Worm (Caenorhabditis elegans) whole organism, early embryonic: ENCODE data around the gene trxr-1.

Source experiments
- B0310.2 ChIP-seq: sonication (generic microtip); optimal IDR thresholded peaks from 2 replicates; lab custom pipeline; 2016; ENCODE audit warnings: mild to moderate bottlenecking, missing genetic modification characterization, missing compliant biosample characterization
- F13C5.2 ChIP-seq: sonication (generic microtip); optimal IDR thresholded peaks from 2 replicates; lab custom pipeline; 2017; ENCODE audit warnings: mild to moderate bottlenecking, missing genetic modification characterization, inconsistent platforms, missing compliant biosample characterization
- aly-1 ChIP-seq: sonication (generic microtip); optimal IDR thresholded peaks from 2 replicates; lab custom pipeline; 2016; ENCODE audit warnings: missing genetic modification characterization, missing compliant biosample characterization
- ama-1 ChIP-seq: fragments of 150-350 bp; optimal IDR thresholded peaks from 2 replicates; lab custom pipeline; 2014
- ceh-13 ChIP-seq: fragments of 200-800 bp; sonication (Bioruptor generic); optimal IDR thresholded peaks from 2 replicates; lab custom pipeline; 2018; ENCODE audit warnings: mild to moderate bottlenecking, missing genetic modification characterization, missing compliant biosample characterization
- ceh-36 ChIP-seq: sonication (generic microtip); optimal IDR thresholded peaks from 2 replicates; lab custom pipeline; 2016; ENCODE audit warnings: missing genetic modification characterization, inconsistent platforms, missing compliant biosample characterization
- ets-7 ChIP-seq: sonication (generic microtip); optimal IDR thresholded peaks from 2 replicates; lab custom pipeline; 2016; ENCODE audit warnings: missing genotype, missing genetic modification characterization, missing compliant biosample characterization
- flt-1 ChIP-seq: fragments of 200-800 bp; sonication (Bioruptor generic); IDR thresholded peaks from 2 replicates; pipeline ENCODE4 v1.3.6; 2022; ENCODE audit warnings: missing genetic modification characterization, missing compliant biosample characterization
- hmbx-1 ChIP-seq: sonication (generic microtip); optimal IDR thresholded peaks from 2 replicates; lab custom pipeline; 2016; ENCODE audit warnings: mild to moderate bottlenecking, missing genetic modification characterization, missing compliant biosample characterization
- hmg-4 ChIP-seq: fragments of 200-800 bp; sonication (Bioruptor generic); optimal IDR thresholded peaks from 2 replicates; lab custom pipeline; 2018; ENCODE audit warnings: mild to moderate bottlenecking, missing genetic modification characterization, missing compliant biosample characterization
- hnd-1 ChIP-seq: sonication (generic microtip); optimal IDR thresholded peaks from 2 replicates; lab custom pipeline; 2016; ENCODE audit warnings: missing genetic modification characterization, missing compliant biosample characterization
- pes-1 ChIP-seq: fragments of 200-800 bp; sonication (Bioruptor generic); IDR thresholded peaks from 2 replicates; pipeline ENCODE4 v1.3.6; 2022; ENCODE audit warnings: missing genetic modification reagents, missing genetic modification characterization, missing compliant biosample characterization
- scrt-1 ChIP-seq: fragments of 200-800 bp; sonication (Bioruptor generic); IDR thresholded peaks from 2 replicates; pipeline ENCODE4 v1.3.6; 2022; ENCODE audit warnings: missing genetic modification characterization, missing compliant biosample characterization
- sea-1 ChIP-seq: fragments of 200-800 bp; sonication (Bioruptor generic); conservative IDR thresholded peaks from 2 replicates; pipeline ENCODE4 v1.3.6; 2022; ENCODE audit warnings: missing genetic modification characterization, missing compliant biosample characterization
- tbx-11 ChIP-seq: fragments of 200-800 bp; sonication (Bioruptor generic); IDR thresholded peaks from 2 replicates; pipeline ENCODE4 v1.3.6; 2022; ENCODE audit warnings: missing genetic modification characterization, missing compliant biosample characterization
- tbx-37 ChIP-seq: fragments of 200-800 bp; sonication (Bioruptor generic); conservative IDR thresholded peaks from 2 replicates; pipeline ENCODE4 v1.3.6; 2022; ENCODE audit warnings: missing genetic modification reagents, missing genetic modification characterization, missing compliant biosample characterization
- tra-4 ChIP-seq: sonication (generic microtip); optimal IDR thresholded peaks from 2 replicates; lab custom pipeline; 2017; ENCODE audit warnings: missing genetic modification characterization, missing compliant biosample characterization

The trxr-1 gene

ce11 chrIV:7048637-7049245 is 37.0 kb downstream of the trxr-1 start:
- TF ChIP-seq F13C5.2 = no peak
- TF ChIP-seq tbx-37 (GFP tag; lab: Robert Waterston, UW) = no peak
- TF ChIP-seq ceh-36 = no peak
- no peak for TF ChIP-seq scrt-1
- no peak for TF ChIP-seq tbx-11
- TF ChIP-seq ceh-13 (GFP tag; lab: Kevin White, UChicago) = no peak
- TF ChIP-seq hnd-1 (tag; lab: Kevin White, UChicago) = no peak
- no peak for TF ChIP-seq hmbx-1
- TF ChIP-seq ets-7 (tag; lab: Kevin White, UChicago) = no peak
- no peak for TF ChIP-seq hmg-4 (GFP tag; lab: Kevin White, UChicago)
- TF ChIP-seq aly-1 = no peak
- no peak for TF ChIP-seq B0310.2
- no peak for TF ChIP-seq pes-1 (GFP tag; lab: Robert Waterston, UW)
- no peak for TF ChIP-seq sea-1 (GFP tag; lab: Robert Waterston, UW)
- TF ChIP-seq ama-1 (lab: Kevin White, UChicago) = no peak

ce11 chrIV:7049672-7050206 is 38.0 kb downstream of the trxr-1 start, which contains the start of gene nhr-105:
TSS of gene nhr-105 (plus strand) at chrIV:7050156.
- TF ChIP-seq aly-1 (no peak), scrt-1 (no peak), ceh-36 (no peak), tbx-11 (no peak)

ce11 chrIV:7051515-7051914 is 39.8 kb downstream of the trxr-1 start:
- TF ChIP-seq scrt-1 (no peak), sea-1 (GFP tag; lab: Robert Waterston, UW) (no peak), tbx-11 (no peak), ets-7 (tag; lab: Kevin White, UChicago) (no peak), pes-1 (GFP tag; lab: Robert Waterston, UW) (no peak), aly-1 (no peak), ceh-13 (GFP tag; lab: Kevin White, UChicago) (no peak), hmg-4 (GFP tag; lab: Kevin White, UChicago) (no peak)

- TF ChIP-seq flt-1 (GFP tag; lab: Robert Waterston, UW) (no peak), hmg-4 (GFP tag; lab: Kevin White, UChicago) (no peak), B0310.2 (no peak), ets-7 (tag; lab: Kevin White, UChicago) (no peak), aly-1 (no peak), hnd-1 (tag; lab: Kevin White, UChicago) (no peak)
These were observed 40.4 kb downstream of the trxr-1 start for ce11 chrIV:7052135-7052534.

ce11 chrIV:7057677-7058076 is 45.9 kb downstream of the trxr-1 start, which contains the start of gene srx-50:
TSS of gene srx-50 (plus strand) at chrIV:7057977.
- no peak for TF ChIP-seq tbx-37 (GFP tag; lab: Robert Waterston, UW)
- no peak for TF ChIP-seq aly-1
- TF ChIP-seq B0310.2 = no peak
- no peak for TF ChIP-seq flt-1 (GFP tag; lab: Robert Waterston, UW)
- no peak for TF ChIP-seq ceh-13 (GFP tag; lab: Kevin White, UChicago)
- no peak for TF ChIP-seq scrt-1
- no peak for TF ChIP-seq sea-1 (GFP tag; lab: Robert Waterston, UW)
- TF ChIP-seq ama-1 (lab: Kevin White, UChicago) = no peak
- TF ChIP-seq ets-7 (tag; lab: Kevin White, UChicago) = no peak
- TF ChIP-seq tbx-11 = no peak
- TF ChIP-seq hmg-4 (GFP tag; lab: Kevin White, UChicago) = no peak
- no peak for TF ChIP-seq hmbx-1

- no peak for TF ChIP-seq ets-7 (tag; lab: Kevin White, UChicago)
- TF ChIP-seq F13C5.2 = no peak
- TF ChIP-seq sea-1 (GFP tag; lab: Robert Waterston, UW) = no peak
- TF ChIP-seq flt-1 (GFP tag; lab: Robert Waterston, UW) = no peak
- TF ChIP-seq hmbx-1 = no peak
- no peak for TF ChIP-seq tra-4 (tag; lab: Kevin White, UChicago)
- TF ChIP-seq aly-1 = no peak
- TF ChIP-seq ceh-13 (GFP tag; lab: Kevin White, UChicago) = no peak
- TF ChIP-seq pes-1 (GFP tag; lab: Robert Waterston, UW) = no peak
These were observed 50.9 kb downstream of the trxr-1 start for ce11 chrIV:7062697-7063096.

ce11 chrIV:7065022-7065421 is 53.3 kb downstream of the trxr-1 start, which contains the start of gene Y43B11AL.1:
TSS of gene Y43B11AL.1 (plus strand) at chrIV:7065322.
- no peak for TF ChIP-seq ets-7 (tag; lab: Kevin White, UChicago)
